Fruit fly (Drosophila melanogaster) whole organism, wandering third instar larva: Measurements from ENCODE around the gene wol.

Experiments
- Abd-B ChIP-seq: fragments of >200 bp; optimal IDR thresholded peaks from 2 replicates; lab custom pipeline; 2017; ENCODE audit warnings: missing biosample characterization, missing genetic modification characterization
- CG32264 ChIP-seq: fragments of 200-800 bp; sonication (Bioruptor generic); optimal IDR thresholded peaks from 2 replicates; lab custom pipeline; 2016; ENCODE audit warnings: missing biosample characterization, missing genetic modification characterization
- CG9705 ChIP-seq: fragments of 200-800 bp; sonication (Bioruptor generic); optimal IDR thresholded peaks from 2 replicates; lab custom pipeline; 2018; ENCODE audit warnings: missing biosample characterization, mild to moderate bottlenecking, missing genetic modification characterization
- CrebA ChIP-seq: fragments of 200-800 bp; sonication (Bioruptor generic); optimal IDR thresholded peaks from 2 replicates; lab custom pipeline; 2016; ENCODE audit warnings: missing biosample characterization, mild to moderate bottlenecking, missing genetic modification characterization, borderline replicate concordance
- Dfd ChIP-seq: fragments of >200 bp; optimal IDR thresholded peaks from 2 replicates; lab custom pipeline; 2017; ENCODE audit warnings: missing biosample characterization, missing genetic modification characterization
- Dif ChIP-seq: fragments of 200-275, 200-300 bp; sonication (Bioruptor generic); optimal IDR thresholded peaks from 2 replicates; lab custom pipeline; 2018; ENCODE audit warnings: missing biosample characterization, missing genetic modification characterization; ENCODE audit not compliant: partially characterized antibody
- GATAd ChIP-seq: sonication (Bioruptor generic); optimal IDR thresholded peaks from 2 replicates; lab custom pipeline; 2016; ENCODE audit warnings: missing biosample characterization, missing genetic modification characterization
- HLH106 ChIP-seq: fragments of 200-800 bp; optimal IDR thresholded peaks from 3 replicates; lab custom pipeline; 2019; ENCODE audit warnings: missing biosample characterization, mild to moderate bottlenecking, missing genetic modification characterization, moderate library complexity
- Hnf4 ChIP-seq: fragments of 200-800 bp; sonication (Bioruptor generic); optimal IDR thresholded peaks from 2 replicates; lab custom pipeline; 2016; ENCODE audit warnings: missing biosample characterization, mild to moderate bottlenecking, missing genetic modification characterization
- Hr78 ChIP-seq: fragments of >200 bp; optimal IDR thresholded peaks from 2 replicates; lab custom pipeline; 2017; ENCODE audit warnings: missing biosample characterization, missing genetic modification characterization
- Hr83 ChIP-seq: fragments of 200-300 bp; sonication (Bioruptor generic); optimal IDR thresholded peaks from 2 replicates; lab custom pipeline; 2016; ENCODE audit warnings: missing biosample characterization, mild to moderate bottlenecking, missing genetic modification characterization, moderate library complexity; ENCODE audit not compliant: poor library complexity, severe bottlenecking
- Jra ChIP-seq: sonication (Bioruptor generic); optimal IDR thresholded peaks from 2 replicates; lab custom pipeline; 2016; ENCODE audit warnings: missing biosample characterization, missing genetic modification characterization
- Mio ChIP-seq: sonication (Bioruptor generic); optimal IDR thresholded peaks from 2 replicates; lab custom pipeline; 2016; ENCODE audit warnings: missing biosample characterization, missing genetic modification characterization
- Myc ChIP-seq: fragments of >200 bp; optimal IDR thresholded peaks from 2 replicates; lab custom pipeline; 2017
- N ChIP-seq: fragments of >200 bp; optimal IDR thresholded peaks from 2 replicates; lab custom pipeline; 2018; ENCODE audit warnings: missing biosample characterization, missing external identifiers, missing genetic modification characterization
- OdsH ChIP-seq: fragments of 200-800 bp; sonication (Bioruptor generic); optimal IDR thresholded peaks from 2 replicates; lab custom pipeline; 2016; ENCODE audit warnings: missing biosample characterization, mild to moderate bottlenecking, missing genetic modification characterization
- Rel ChIP-seq, 2 experiments: fragments of 200-800 bp; sonication (Bioruptor generic) in 1 of 2; optimal IDR thresholded peaks; 2 replicates in 1 of 2; 3 replicates in 1 of 2; lab custom pipeline; 2016 to 2019; ENCODE audit warnings: mild to moderate bottlenecking in 2 of 2, missing biosample characterization in 2 of 2, missing genetic modification characterization in 2 of 2, moderate library complexity in 1 of 2
- Sp1 ChIP-seq: fragments of 200-800 bp; sonication (Bioruptor generic); optimal IDR thresholded peaks from 3 replicates; lab custom pipeline; 2019; ENCODE audit warnings: missing biosample characterization, mild to moderate bottlenecking, missing genetic modification characterization, moderate library complexity
- Vsx2 ChIP-seq: fragments of 200-300, 225-300 bp; sonication (Bioruptor generic); optimal IDR thresholded peaks from 2 replicates; lab custom pipeline; 2018; ENCODE audit warnings: missing biosample characterization, missing genetic modification characterization; ENCODE audit not compliant: partially characterized antibody
- br ChIP-seq: fragments of 200-800 bp; sonication (Bioruptor generic); optimal IDR thresholded peaks from 2 replicates; lab custom pipeline; 2016; ENCODE audit warnings: missing biosample characterization, missing genetic modification characterization
- brk ChIP-seq: fragments of 200-800 bp; sonication (Bioruptor generic); optimal IDR thresholded peaks from 2 replicates; lab custom pipeline; 2016; ENCODE audit warnings: missing biosample characterization, mild to moderate bottlenecking, missing genetic modification characterization
- dl ChIP-seq, 2 experiments: fragments of 175-275, 200-275 bp in 1 of 2; fragments of 200-275 bp in 1 of 2; sonication (Bioruptor generic); optimal IDR thresholded peaks; lab custom pipeline; 2018; ENCODE audit warnings: mild to moderate bottlenecking in 2 of 2, missing biosample characterization in 2 of 2, missing genetic modification characterization in 2 of 2, moderate library complexity in 2 of 2; ENCODE audit not compliant: partially characterized antibody in 2 of 2, insufficient read depth in 1 of 2
- dmrt93B ChIP-seq: fragments of 200-800 bp; sonication (Bioruptor generic); optimal IDR thresholded peaks from 2 replicates; lab custom pipeline; 2018; ENCODE audit warnings: missing biosample characterization, mild to moderate bottlenecking, missing genetic modification characterization
- dsf ChIP-seq: sonication (Bioruptor generic); optimal IDR thresholded peaks from 2 replicates; lab custom pipeline; 2016; ENCODE audit warnings: missing biosample characterization, missing genetic modification characterization, borderline replicate concordance
- ey ChIP-seq: fragments of 200-800 bp; sonication (Bioruptor generic); optimal IDR thresholded peaks from 2 replicates; lab custom pipeline; 2016; ENCODE audit warnings: missing biosample characterization, missing genetic modification characterization
- foxo ChIP-seq, 2 experiments: fragments of 200-800 bp; sonication (Bioruptor generic); optimal IDR thresholded peaks; 2 replicates in 1 of 2; 3 replicates in 1 of 2; lab custom pipeline; 2016 to 2017; ENCODE audit warnings: missing biosample characterization in 2 of 2, missing genetic modification characterization in 2 of 2
- fru ChIP-seq: fragments of 200-800 bp; sonication (Bioruptor generic); optimal IDR thresholded peaks from 3 replicates; lab custom pipeline; 2016; ENCODE audit warnings: missing biosample characterization, mild to moderate bottlenecking, missing genetic modification characterization
- h ChIP-seq: fragments of 200-800 bp; sonication (Bioruptor generic); optimal IDR thresholded peaks from 3 replicates; lab custom pipeline; 2016; ENCODE audit warnings: missing biosample characterization, mild to moderate bottlenecking, missing genetic modification characterization
- jim ChIP-seq: fragments of 175-275, 200-325 bp; sonication (Bioruptor generic); optimal IDR thresholded peaks from 2 replicates; lab custom pipeline; 2016; ENCODE audit warnings: missing biosample characterization, mild to moderate bottlenecking, missing genetic modification characterization
- lola ChIP-seq: fragments of >200 bp; optimal IDR thresholded peaks from 2 replicates; lab custom pipeline; 2017; ENCODE audit warnings: missing biosample characterization, missing genetic modification characterization
- pan ChIP-seq: fragments of >200 bp; optimal IDR thresholded peaks from 2 replicates; lab custom pipeline; 2017
- psq ChIP-seq: fragments of 200-800 bp; sonication (Bioruptor generic); optimal IDR thresholded peaks from 3 replicates; lab custom pipeline; 2017; ENCODE audit warnings: missing biosample characterization, mild to moderate bottlenecking, missing genetic modification characterization, moderate library complexity
- rgr ChIP-seq: fragments of 200-800 bp; sonication (Bioruptor generic); optimal IDR thresholded peaks from 3 replicates; lab custom pipeline; 2016; ENCODE audit warnings: missing biosample characterization, mild to moderate bottlenecking, missing genetic modification characterization
- sage ChIP-seq: fragments of 200-800 bp; sonication (Bioruptor generic); optimal IDR thresholded peaks from 2 replicates; lab custom pipeline; 2016; ENCODE audit warnings: missing biosample characterization, mild to moderate bottlenecking, missing genetic modification characterization
- sv ChIP-seq: fragments of 200-800 bp; sonication (Bioruptor generic); optimal IDR thresholded peaks from 3 replicates; lab custom pipeline; 2016; ENCODE audit warnings: missing biosample characterization, missing genetic modification characterization
- tai ChIP-seq: sonication (Bioruptor generic); optimal IDR thresholded peaks from 2 replicates; lab custom pipeline; 2016; ENCODE audit warnings: missing biosample characterization, missing genetic modification characterization
- usp ChIP-seq: fragments of >200 bp; optimal IDR thresholded peaks from 2 replicates; lab custom pipeline; 2017; ENCODE audit warnings: missing biosample characterization, missing genetic modification characterization
- woc ChIP-seq: sonication (Bioruptor generic); optimal IDR thresholded peaks from 2 replicates; lab custom pipeline; 2016; ENCODE audit warnings: missing biosample characterization, mild to moderate bottlenecking, missing genetic modification characterization

wol gene

dm6 chr2L:8284913-8285619 lies 17.7 kb downstream of the wol start:
- TF ChIP-seq Hr78 (GFP tag; lab: Kevin White, UChicago) (no peak), h (GFP tag; lab: Kevin White, UChicago) (peak; percentile 7), pan (lab: Kevin White, UChicago) (no peak), Vsx2 (no peak), OdsH (no peak), woc (GFP tag; lab: Kevin White, UChicago) (no peak), brk (GFP tag; lab: Kevin White, UChicago) (no peak), psq (GFP tag; lab: Kevin White, UChicago) (no peak), Rel (GFP tag; optimal IDR thresholded peaks at IDR 0.05; lab: Kevin White, UChicago) (no peak), Rel (tag; optimal IDR thresholded peaks at IDR 0.05; lab: Kevin White, UChicago) (no peak), dsf (no peak), foxo (GFP tag; optimal IDR thresholded peaks at IDR 0.05; lab: Kevin White, UChicago) (peak in 1 of 2 experiments; percentile 3), CG32264 (GFP tag; lab: Kevin White, UChicago) (no peak)

- TF ChIP-seq Dfd = no peak
- no peak for TF ChIP-seq usp (GFP tag; lab: Kevin White, UChicago)
- TF ChIP-seq dsf = no peak
- TF ChIP-seq OdsH = no peak
- no peak for TF ChIP-seq woc (GFP tag; lab: Kevin White, UChicago)
- TF ChIP-seq GATAd (GFP tag; lab: Kevin White, UChicago) = no peak
- no peak for TF ChIP-seq fru (GFP tag; lab: Kevin White, UChicago)
- no peak for TF ChIP-seq Jra (GFP tag; lab: Kevin White, UChicago)
- TF ChIP-seq br = no peak
- TF ChIP-seq CrebA (GFP tag; lab: Kevin White, UChicago) = no peak
- no peak for TF ChIP-seq Sp1 (GFP tag; lab: Kevin White, UChicago)
- no peak for TF ChIP-seq sv (GFP tag; lab: Kevin White, UChicago)
- no peak for TF ChIP-seq tai (GFP tag; lab: Kevin White, UChicago)
- no peak for TF ChIP-seq Hr83 (GFP tag; lab: Kevin White, UChicago)
- TF ChIP-seq ey (GFP tag; lab: Kevin White, UChicago) = no peak
Measured at dm6 chr2L:8281872-8282271, 20.9 kb downstream of the wol start.

dm6 chr2L:8280225-8280624 lies 22.6 kb downstream of the wol start:
- TF ChIP-seq Vsx2 = peak; percentile 50
- no peak for TF ChIP-seq GATAd (GFP tag; lab: Kevin White, UChicago)
- TF ChIP-seq sv (GFP tag; lab: Kevin White, UChicago) = no peak
- TF ChIP-seq Dif (GFP tag; lab: Kevin White, UChicago) = peak; percentile 57
- TF ChIP-seq CrebA (GFP tag; lab: Kevin White, UChicago) = peak; percentile 23

dm6 chr2L:8279400-8280065 lies 23.3 kb downstream of the wol start:
- peak; percentile 89 to 97 for TF ChIP-seq foxo (GFP tag; optimal IDR thresholded peaks at IDR 0.05; lab: Kevin White, UChicago)
- no peak for TF ChIP-seq N (GFP tag; lab: Kevin White, UChicago)
- no peak for TF ChIP-seq Myc (lab: Kevin White, UChicago)
- no peak for TF ChIP-seq Hr78 (GFP tag; lab: Kevin White, UChicago)
- peak; percentile 96 for TF ChIP-seq Hnf4 (GFP tag; lab: Kevin White, UChicago)
- peak; percentile 98 for TF ChIP-seq h (GFP tag; lab: Kevin White, UChicago)
- peak; percentile 95 for TF ChIP-seq CG32264 (GFP tag; lab: Kevin White, UChicago)
- peak; percentile 95 for TF ChIP-seq psq (GFP tag; lab: Kevin White, UChicago)
- peak; percentile 92 for TF ChIP-seq Jra (GFP tag; lab: Kevin White, UChicago)
- peak; percentile 95 for TF ChIP-seq HLH106 (tag; lab: Kevin White, UChicago)
- peak; percentile 93 for TF ChIP-seq Rel (GFP tag; optimal IDR thresholded peaks at IDR 0.05; lab: Kevin White, UChicago)
- peak; percentile 71 for TF ChIP-seq Rel (tag; optimal IDR thresholded peaks at IDR 0.05; lab: Kevin White, UChicago)
- TF ChIP-seq CG9705 = peak; percentile 82
- peak; percentile 45 for TF ChIP-seq sv (GFP tag; lab: Kevin White, UChicago)
- no peak for TF ChIP-seq jim (GFP tag; lab: Kevin White, UChicago)
- TF ChIP-seq brk (GFP tag; lab: Kevin White, UChicago) = peak; percentile 95
- no peak for TF ChIP-seq dl (GFP tag; optimal IDR thresholded peaks at IDR 0.05; lab: Kevin White, UChicago; ENCODE audit: insufficient read depth in 1 of 2, partially characterized antibody in 2 of 2)
- peak; percentile 6 for TF ChIP-seq Hr83 (GFP tag; lab: Kevin White, UChicago)
- no peak for TF ChIP-seq Dfd
- TF ChIP-seq Mio (GFP tag; lab: Kevin White, UChicago) = peak; percentile 64
- peak; percentile 34 for TF ChIP-seq GATAd (GFP tag; lab: Kevin White, UChicago)
- peak; percentile 68 for TF ChIP-seq Vsx2
- no peak for TF ChIP-seq lola
- peak; percentile 96 for TF ChIP-seq woc (GFP tag; lab: Kevin White, UChicago)
- TF ChIP-seq rgr (GFP tag; lab: Kevin White, UChicago) = peak; percentile 97
- TF ChIP-seq dmrt93B = peak; percentile 86
- TF ChIP-seq usp (GFP tag; lab: Kevin White, UChicago) = no peak
- TF ChIP-seq OdsH = peak; percentile 97
- no peak for TF ChIP-seq Abd-B (GFP tag; lab: Kevin White, UChicago)
- peak; percentile 95 for TF ChIP-seq sage (GFP tag; lab: Kevin White, UChicago)
- no peak for TF ChIP-seq pan (lab: Kevin White, UChicago)
- peak; percentile 97 for TF ChIP-seq ey (GFP tag; lab: Kevin White, UChicago)
- peak; percentile 96 for TF ChIP-seq Sp1 (GFP tag; lab: Kevin White, UChicago)
